Worm (Caenorhabditis elegans) whole organism, L4 larva: ENCODE measurements around the gene col-37.

Experiments
- ama-1 ChIP-seq: fragments of 150-350 bp; optimal IDR thresholded peaks from 2 replicates; lab custom pipeline; 2014; ENCODE audit warnings: inconsistent platforms, mixed read lengths
- egl-27 ChIP-seq: sonication (generic microtip); optimal IDR thresholded peaks from 3 replicates; lab custom pipeline; 2017; ENCODE audit warnings: missing biosample characterization, missing genetic modification reagents, missing genetic modification characterization
- lir-3 ChIP-seq: sonication (generic microtip); optimal IDR thresholded peaks from 2 replicates; lab custom pipeline; 2016; ENCODE audit warnings: mild to moderate bottlenecking, missing genetic modification characterization, missing compliant biosample characterization
- lsy-2 ChIP-seq, 2 experiments: fragments of 150-350 bp in 1 of 2; sonication (generic microtip) in 1 of 2; optimal IDR thresholded peaks; 2 replicates each; lab custom pipeline; 2014 to 2017; ENCODE audit warnings: missing biosample characterization in 2 of 2, missing genetic modification characterization in 2 of 2
- spr-1 ChIP-seq: sonication (generic microtip); optimal IDR thresholded peaks from 2 replicates; lab custom pipeline; 2016; ENCODE audit warnings: mild to moderate bottlenecking, missing genetic modification characterization, missing compliant biosample characterization

- TF ChIP-seq egl-27 (tag; lab: Kevin White, UChicago) (no peak), lsy-2 (tag; optimal IDR thresholded peaks at IDR 0.05; lab: Kevin White, UChicago) (no peak), lir-3 (tag; lab: Kevin White, UChicago) (no peak), spr-1 (tag; lab: Kevin White, UChicago) (no peak), ama-1 (lab: Kevin White, UChicago) (no peak)
Measured at ce11 chrV:12181310-12181709, 13.8 kb upstream of the col-37 start, which contains the start of gene elpc-3.
